Worm (Caenorhabditis elegans) whole organism, midembryonic: ENCODE results near the gene ceh-79.

Experiments
- T22C8.4 ChIP-seq: fragments of 200-800 bp; sonication (Bioruptor generic); IDR thresholded peaks from 2 replicates; pipeline ENCODE4 v1.3.6; 2022; ENCODE audit warnings: missing genetic modification characterization, missing compliant biosample characterization
- cog-1 ChIP-seq: sonication (generic microtip); optimal IDR thresholded peaks from 2 replicates; lab custom pipeline; 2016; ENCODE audit warnings: missing genetic modification characterization, missing compliant biosample characterization
- flt-1 ChIP-seq: fragments of 200-800 bp; sonication (Bioruptor generic); IDR thresholded peaks from 2 replicates; pipeline ENCODE4 v1.3.6; 2022; ENCODE audit warnings: missing genetic modification characterization, missing compliant biosample characterization
- klf-2 ChIP-seq: fragments of 200-800 bp; sonication (Bioruptor generic); conservative IDR thresholded peaks from 2 replicates; pipeline ENCODE4 v1.3.6; 2022; ENCODE audit warnings: missing genetic modification reagents, missing genetic modification characterization, missing compliant biosample characterization
- med-1 ChIP-seq: sonication (generic microtip); optimal IDR thresholded peaks from 2 replicates; lab custom pipeline; 2017; ENCODE audit warnings: missing genetic modification characterization, mild to moderate bottlenecking, missing compliant biosample characterization, antibody characterized with exemption, missing genetic modification reagents; ENCODE audit not compliant: insufficient read depth
- ref-1 ChIP-seq: fragments of 200-800 bp; sonication (Bioruptor generic); conservative IDR thresholded peaks from 2 replicates; pipeline ENCODE4 v1.3.6; 2022; ENCODE audit warnings: missing genetic modification reagents, missing genetic modification characterization, missing compliant biosample characterization
- tab-1 ChIP-seq: fragments of 200-800 bp; sonication (Bioruptor generic); IDR thresholded peaks from 2 replicates; pipeline ENCODE4 v1.3.6; 2022; ENCODE audit warnings: missing genetic modification characterization, missing compliant biosample characterization
- ztf-23 ChIP-seq: fragments of 200-800 bp; sonication (Bioruptor generic); IDR thresholded peaks from 2 replicates; pipeline ENCODE4 v1.3.6; 2022; ENCODE audit warnings: missing genetic modification reagents, missing genetic modification characterization, missing compliant biosample characterization
- ztf-29 ChIP-seq: fragments of 200-800 bp; sonication (Bioruptor generic); IDR thresholded peaks from 2 replicates; pipeline ENCODE4 v1.3.6; 2022; ENCODE audit warnings: missing genetic modification reagents, missing genetic modification characterization, missing compliant biosample characterization

Gene ceh-79

DNA sequence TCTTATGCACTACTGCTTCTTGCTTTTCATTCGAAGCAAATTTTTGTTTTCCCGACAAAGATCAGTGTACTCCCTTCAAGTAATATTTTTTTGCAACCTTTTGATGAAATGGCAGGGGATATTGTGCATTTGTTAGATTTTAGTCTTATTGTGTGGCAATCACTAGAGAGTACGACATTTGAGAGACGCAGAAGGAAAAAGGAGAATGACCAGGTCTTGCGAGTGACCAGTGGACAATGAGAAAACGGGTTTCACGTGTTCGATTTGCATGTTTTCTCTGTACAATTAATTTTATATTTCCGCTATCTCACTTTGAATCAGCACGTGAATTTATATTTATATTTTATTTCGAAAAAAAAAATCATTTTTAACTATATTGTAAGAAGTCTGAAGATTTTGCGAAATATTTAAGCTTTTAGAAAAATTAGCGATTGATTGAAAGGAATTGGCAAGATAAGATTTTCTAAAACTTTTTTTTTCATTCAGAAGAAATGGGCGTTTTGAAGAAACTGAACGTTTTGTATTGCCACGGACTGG lies 34.3 kb downstream of the ceh-79 start, which contains the start of gene C50B6.9:
Gene C50B6.9, plus strand, starts transcription at position 487 of the 537 bp plus-strand sequence.
- TF ChIP-seq ref-1 (GFP tag; lab: Robert Waterston, UW) (no peak), flt-1 (no peak), T22C8.4 (GFP tag; lab: Robert Waterston, UW) (no peak), tab-1 (no peak), med-1 (GFP tag; lab: Kevin White, UChicago) (no peak), ztf-23 (no peak), cog-1 (tag; lab: Kevin White, UChicago) (no peak), ztf-29 (no peak), klf-2 (GFP tag; lab: Robert Waterston, UW) (no peak)

DNA sequence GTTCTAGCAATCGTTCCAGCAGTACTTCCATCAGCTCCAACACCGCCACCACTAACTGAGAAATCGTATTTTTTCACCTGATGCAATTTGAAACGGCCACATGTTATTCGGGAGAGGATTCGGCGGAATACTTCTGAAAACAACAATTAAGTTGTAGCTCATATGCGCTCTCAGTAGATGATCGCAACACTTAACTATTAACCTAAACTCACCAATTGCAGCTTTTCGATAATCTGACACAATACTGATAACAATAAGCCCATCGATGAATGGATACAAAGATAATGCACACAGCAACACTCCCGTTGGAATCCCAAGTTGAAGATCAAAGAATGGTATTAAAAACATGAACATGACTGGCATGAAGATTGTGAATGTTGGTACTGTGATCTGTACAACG lies 36.4 kb downstream of the ceh-79 start:
- TF ChIP-seq ref-1 (GFP tag; lab: Robert Waterston, UW) (no peak), tab-1 (no peak), flt-1 (no peak), ztf-23 (no peak), T22C8.4 (GFP tag; lab: Robert Waterston, UW) (no peak), cog-1 (tag; lab: Kevin White, UChicago) (no peak), klf-2 (GFP tag; lab: Robert Waterston, UW) (no peak), med-1 (GFP tag; lab: Kevin White, UChicago) (no peak), ztf-29 (no peak)

DNA sequence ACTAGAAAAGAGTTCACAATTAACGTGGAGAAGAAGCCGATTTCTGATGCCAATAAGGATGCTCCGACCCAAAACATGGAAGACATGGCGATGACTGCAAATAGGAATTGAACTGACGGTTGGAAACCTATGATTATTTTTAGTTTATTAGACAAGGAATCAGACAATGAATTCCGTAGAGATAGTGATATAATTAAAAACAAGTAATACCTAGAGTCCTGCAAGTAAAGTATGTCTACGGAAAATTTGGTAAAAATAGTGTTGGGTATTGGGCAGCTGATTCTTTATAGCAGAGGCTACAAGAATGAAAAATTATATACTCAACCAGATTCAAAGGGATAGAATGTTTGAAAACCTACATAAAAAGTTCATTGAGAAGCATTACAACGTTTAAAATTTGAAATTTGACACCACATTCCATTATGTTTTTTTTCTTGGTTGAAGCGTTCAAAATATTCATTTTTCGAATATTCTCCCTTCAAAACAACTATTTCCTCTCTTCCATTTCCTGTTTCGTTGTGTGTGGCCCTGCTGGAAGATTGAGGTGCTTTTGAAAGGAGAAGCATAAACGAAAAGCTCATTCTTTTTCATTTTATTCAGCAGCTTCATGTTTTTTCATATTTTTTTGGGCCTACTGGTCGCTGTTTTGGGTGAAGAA lies 38.1 kb downstream of the ceh-79 start, which contains the start of the genes str-4 and lgc-48:
Gene str-4, minus strand, starts transcription at position 101 of the 658 bp plus-strand sequence.
Gene lgc-48, plus strand, starts transcription at position 608 of the 658 bp plus-strand sequence.
- TF ChIP-seq klf-2 (GFP tag; lab: Robert Waterston, UW) = no peak
- TF ChIP-seq ztf-23 = no peak
- no peak for TF ChIP-seq tab-1
- no peak for TF ChIP-seq ref-1 (GFP tag; lab: Robert Waterston, UW)
- no peak for TF ChIP-seq flt-1
- TF ChIP-seq T22C8.4 (GFP tag; lab: Robert Waterston, UW) = no peak
- no peak for TF ChIP-seq cog-1 (tag; lab: Kevin White, UChicago)
- TF ChIP-seq med-1 (GFP tag; lab: Kevin White, UChicago) = no peak
- no peak for TF ChIP-seq ztf-29

DNA sequence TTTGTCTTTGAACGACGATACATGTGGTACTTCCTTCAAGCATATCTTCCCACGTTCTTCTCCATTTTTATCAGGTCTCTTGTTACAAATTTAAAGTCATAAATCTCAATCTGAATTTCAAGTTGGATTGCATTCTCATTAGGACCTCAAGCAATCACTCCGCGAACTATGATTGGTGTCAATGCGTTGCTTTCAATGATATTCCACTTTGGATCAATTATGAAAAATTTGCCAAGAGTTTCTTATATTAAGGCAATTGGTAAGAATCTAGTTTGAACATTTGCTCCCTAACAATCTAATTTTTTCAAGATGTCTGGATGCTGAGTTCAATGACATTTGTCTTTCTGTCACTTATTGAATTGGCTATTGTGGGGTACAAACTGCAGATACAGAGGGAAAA lies 40.6 kb downstream of the ceh-79 start:
- TF ChIP-seq cog-1 (tag; lab: Kevin White, UChicago) (no peak), T22C8.4 (GFP tag; lab: Robert Waterston, UW) (no peak), ref-1 (GFP tag; lab: Robert Waterston, UW) (no peak), med-1 (GFP tag; lab: Kevin White, UChicago) (no peak), ztf-29 (no peak), flt-1 (no peak), ztf-23 (no peak), tab-1 (no peak), klf-2 (GFP tag; lab: Robert Waterston, UW) (no peak)

DNA sequence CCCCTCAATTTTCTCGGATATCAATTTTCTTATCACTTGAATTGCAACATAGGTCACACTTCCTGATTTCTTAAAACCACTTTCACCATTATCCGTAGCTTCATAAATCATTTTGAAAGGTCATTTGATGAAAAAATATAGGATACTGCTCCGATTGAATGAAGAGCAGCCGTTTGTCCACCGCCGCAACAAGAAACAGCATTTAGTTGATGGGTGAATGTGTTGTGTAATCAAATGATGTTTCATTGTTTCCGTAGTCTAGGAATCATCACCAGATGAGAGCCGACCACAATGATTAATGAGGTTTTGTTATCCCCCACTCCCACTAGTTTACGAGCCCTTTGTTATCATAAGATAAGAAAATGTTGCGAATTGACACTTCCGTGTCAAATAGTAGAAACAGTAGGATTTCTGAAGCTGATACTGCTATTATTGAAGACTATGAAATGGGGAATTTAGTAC lies 44.3 kb downstream of the ceh-79 start, which contains the start of gene twk-43:
Gene twk-43, plus strand, starts transcription at position 412 of the 462 bp plus-strand sequence.
- TF ChIP-seq cog-1 (tag; lab: Kevin White, UChicago) (no peak), ztf-29 (no peak), T22C8.4 (GFP tag; lab: Robert Waterston, UW) (no peak), ref-1 (GFP tag; lab: Robert Waterston, UW) (no peak), ztf-23 (no peak), flt-1 (no peak), klf-2 (GFP tag; lab: Robert Waterston, UW) (no peak), med-1 (GFP tag; lab: Kevin White, UChicago) (no peak), tab-1 (no peak)

DNA sequence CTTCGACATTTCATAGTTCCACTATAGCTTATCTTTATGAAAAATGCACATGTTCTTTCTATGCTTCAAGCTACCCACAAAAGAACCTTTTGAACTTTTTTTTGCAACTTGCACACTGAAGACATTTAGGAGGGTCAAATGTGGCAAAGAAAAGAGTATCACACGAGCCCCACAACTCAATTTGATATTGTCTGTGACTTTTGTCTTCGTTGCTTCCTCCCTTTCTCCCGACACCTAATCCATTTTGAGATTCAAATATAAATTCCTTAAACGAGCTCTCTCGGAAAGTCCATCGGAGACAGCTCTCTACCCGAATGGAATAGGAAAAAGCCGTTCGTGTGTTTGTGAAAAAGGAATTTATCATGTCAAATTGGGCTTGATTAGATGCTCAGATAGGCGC lies 48.7 kb downstream of the ceh-79 start:
- TF ChIP-seq flt-1 = no peak
- TF ChIP-seq cog-1 (tag; lab: Kevin White, UChicago) = no peak
- TF ChIP-seq T22C8.4 (GFP tag; lab: Robert Waterston, UW) = no peak
- no peak for TF ChIP-seq klf-2 (GFP tag; lab: Robert Waterston, UW)
- no peak for TF ChIP-seq tab-1
- TF ChIP-seq ztf-23 = no peak

DNA sequence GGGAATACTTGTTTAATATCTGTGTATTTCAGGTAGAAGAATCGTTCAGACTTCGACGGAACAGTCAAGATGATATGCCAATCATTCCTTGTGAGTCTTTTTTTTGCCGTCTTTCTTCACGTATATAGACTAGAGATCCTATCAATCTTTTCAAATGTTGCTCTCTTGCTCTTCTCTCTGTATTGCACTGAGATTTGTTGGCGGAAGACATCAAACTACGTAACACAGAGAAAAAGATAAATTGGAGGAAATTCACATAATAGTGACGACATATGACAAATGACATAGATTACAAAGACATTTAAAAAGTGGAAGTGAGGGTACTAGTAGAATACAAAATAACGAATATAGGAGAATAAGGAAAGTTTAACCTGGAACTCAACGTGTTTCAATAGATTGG lies 50.1 kb downstream of the ceh-79 start:
- TF ChIP-seq ztf-29 (no peak), T22C8.4 (GFP tag; lab: Robert Waterston, UW) (no peak), ztf-23 (no peak), ref-1 (GFP tag; lab: Robert Waterston, UW) (no peak), tab-1 (no peak), flt-1 (no peak), med-1 (GFP tag; lab: Kevin White, UChicago) (no peak), klf-2 (GFP tag; lab: Robert Waterston, UW) (no peak), cog-1 (tag; lab: Kevin White, UChicago) (no peak)

DNA sequence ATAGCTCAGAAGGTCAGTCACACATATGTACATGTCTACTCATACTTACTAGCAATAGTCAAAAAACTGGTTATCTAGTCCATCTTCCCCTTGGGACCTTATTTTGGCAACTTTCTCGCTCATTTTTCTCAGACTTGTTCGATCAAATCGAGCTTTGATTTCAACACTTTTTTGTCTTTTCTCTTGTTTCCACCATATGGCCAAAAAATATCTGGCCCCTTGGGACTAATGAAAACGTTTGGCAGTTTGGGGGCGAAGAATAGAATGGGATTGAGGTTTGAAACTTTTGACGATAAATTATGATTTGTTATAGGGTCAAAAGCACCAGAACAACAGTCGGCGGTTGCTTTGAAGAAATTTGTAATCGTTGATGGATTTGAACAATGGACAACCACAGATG lies 50.8 kb downstream of the ceh-79 start:
- TF ChIP-seq ztf-23 (no peak), ztf-29 (no peak), flt-1 (no peak), ref-1 (GFP tag; lab: Robert Waterston, UW) (no peak), med-1 (GFP tag; lab: Kevin White, UChicago) (no peak), T22C8.4 (GFP tag; lab: Robert Waterston, UW) (no peak), cog-1 (tag; lab: Kevin White, UChicago) (no peak), tab-1 (no peak), klf-2 (GFP tag; lab: Robert Waterston, UW) (no peak)
